Fruit fly (Drosophila melanogaster) whole organism, prepupa: ENCODE measurements around the gene CG44227.

Experiments
- CG10669 ChIP-seq: fragments of 200-800 bp; sonication (Bioruptor generic); optimal IDR thresholded peaks from 3 replicates; lab custom pipeline; 2018; ENCODE audit warnings: missing biosample characterization, mild to moderate bottlenecking, missing genetic modification characterization, moderate library complexity
- CG11294 ChIP-seq: fragments of 200-800 bp; sonication (Bioruptor generic); IDR thresholded peaks from 2 replicates; pipeline ENCODE4 v1.3.6; 2022; ENCODE audit warnings: missing biosample characterization, missing genetic modification characterization
- CG11762 ChIP-seq: fragments of 200-800 bp; sonication (Bioruptor generic); optimal IDR thresholded peaks from 3 replicates; lab custom pipeline; 2016; ENCODE audit warnings: missing biosample characterization, missing genetic modification characterization; ENCODE audit not compliant: insufficient read depth
- CG11902 ChIP-seq: fragments of 200-800 bp; sonication (Bioruptor generic); optimal IDR thresholded peaks from 3 replicates; lab custom pipeline; 2016; ENCODE audit warnings: missing biosample characterization, missing genetic modification characterization
- CG15336 ChIP-seq: fragments of 200-800 bp; sonication (Bioruptor generic); IDR thresholded peaks from 2 replicates; pipeline ENCODE4 v1.3.6; 2022; ENCODE audit warnings: missing biosample characterization, missing genetic modification characterization
- CG1621 ChIP-seq: fragments of 200-800 bp; sonication (Bioruptor generic); optimal IDR thresholded peaks from 3 replicates; lab custom pipeline; 2018; ENCODE audit warnings: missing biosample characterization, mild to moderate bottlenecking, missing genetic modification characterization
- CG3032 ChIP-seq: fragments of 200-800 bp; optimal IDR thresholded peaks from 2 replicates; lab custom pipeline; 2019; ENCODE audit warnings: missing biosample characterization, mild to moderate bottlenecking, missing genetic modification characterization, moderate library complexity
- CG31627 ChIP-seq: fragments of 200-800 bp; sonication (Bioruptor generic); optimal IDR thresholded peaks from 3 replicates; lab custom pipeline; 2016; ENCODE audit warnings: missing biosample characterization, missing genetic modification characterization
- CG32006 ChIP-seq: fragments of 200-800 bp; sonication (Bioruptor generic); optimal IDR thresholded peaks from 3 replicates; lab custom pipeline; 2017; ENCODE audit warnings: missing biosample characterization, mild to moderate bottlenecking, missing genetic modification characterization
- CG34406 ChIP-seq: fragments of 200-800 bp; sonication (Bioruptor generic); optimal IDR thresholded peaks from 3 replicates; lab custom pipeline; 2016; ENCODE audit warnings: missing biosample characterization, missing genetic modification characterization
- CG3919 ChIP-seq: fragments of 200-800 bp; sonication (Bioruptor generic); optimal IDR thresholded peaks from 3 replicates; lab custom pipeline; 2016; ENCODE audit warnings: missing biosample characterization, missing genetic modification characterization
- CG6276 ChIP-seq: fragments of 200-800 bp; sonication (Bioruptor generic); optimal IDR thresholded peaks from 2 replicates; lab custom pipeline; 2017; ENCODE audit warnings: missing biosample characterization, mild to moderate bottlenecking, missing genetic modification characterization
- CG6854 ChIP-seq: fragments of 200-800 bp; sonication (Bioruptor generic); optimal IDR thresholded peaks from 2 replicates; lab custom pipeline; 2017; ENCODE audit warnings: missing biosample characterization, mild to moderate bottlenecking, missing genetic modification characterization
- CG7368 ChIP-seq: fragments of 200-800 bp; sonication (Bioruptor generic); optimal IDR thresholded peaks from 3 replicates; lab custom pipeline; 2016; ENCODE audit warnings: missing biosample characterization, missing genetic modification characterization
- CG8119 ChIP-seq: fragments of 200-800 bp; sonication (Bioruptor generic); IDR thresholded peaks from 3 replicates; pipeline ENCODE4 v1.3.6; 2022; ENCODE audit warnings: missing biosample characterization, missing genetic modification characterization
- CG8319 ChIP-seq: fragments of 200-800 bp; sonication (Bioruptor generic); optimal IDR thresholded peaks from 3 replicates; lab custom pipeline; 2016; ENCODE audit warnings: missing biosample characterization, missing genetic modification characterization
- CG9139 ChIP-seq: fragments of 200-800 bp; sonication (Bioruptor generic); optimal IDR thresholded peaks from 3 replicates; lab custom pipeline; 2017; ENCODE audit warnings: missing biosample characterization, mild to moderate bottlenecking, missing genetic modification characterization
- Eip75B ChIP-seq: fragments of 200-800 bp; sonication (Bioruptor generic); optimal IDR thresholded peaks from 3 replicates; lab custom pipeline; 2016; ENCODE audit warnings: missing biosample characterization, missing genetic modification characterization
- Eip78C ChIP-seq: fragments of 200-800 bp; sonication (Bioruptor generic); peaks from one replicate; lab custom pipeline; 2016; ENCODE audit warnings: missing biosample characterization, missing genetic modification characterization
- Eip93F ChIP-seq: fragments of 200-800 bp; sonication (Bioruptor generic); optimal IDR thresholded peaks from 2 replicates; lab custom pipeline; 2016; ENCODE audit warnings: missing biosample characterization, mild to moderate bottlenecking, missing genetic modification characterization
- Ets21C ChIP-seq: fragments of 200-800 bp; sonication (Bioruptor generic); optimal IDR thresholded peaks from 3 replicates; lab custom pipeline; 2016; ENCODE audit warnings: missing biosample characterization, missing genetic modification characterization
- Ets96B ChIP-seq: fragments of 200-800 bp; optimal IDR thresholded peaks from 2 replicates; lab custom pipeline; 2019; ENCODE audit warnings: missing biosample characterization, mild to moderate bottlenecking, missing genetic modification characterization, moderate library complexity
- Gug ChIP-seq: fragments of 200-800 bp; sonication (Bioruptor generic); IDR thresholded peaks from 2 replicates; pipeline ENCODE4 v1.3.6; 2022; ENCODE audit warnings: missing biosample characterization, missing genetic modification characterization
- Hr38 ChIP-seq: sonication (Bioruptor generic); optimal IDR thresholded peaks from 2 replicates; lab custom pipeline; 2016; ENCODE audit warnings: missing biosample characterization, missing genetic modification characterization
- Hr39 ChIP-seq: fragments of 200-800 bp; sonication (Bioruptor generic); optimal IDR thresholded peaks from 2 replicates; lab custom pipeline; 2016; ENCODE audit warnings: missing biosample characterization, missing genetic modification characterization
- Met ChIP-seq: fragments of 200-800 bp; sonication (Bioruptor generic); optimal IDR thresholded peaks from 3 replicates; lab custom pipeline; 2016; ENCODE audit warnings: missing biosample characterization, missing genetic modification characterization
- Smox ChIP-seq: fragments of 200-800 bp; sonication (Bioruptor generic); optimal IDR thresholded peaks from 3 replicates; lab custom pipeline; 2016; ENCODE audit warnings: missing biosample characterization, missing genetic modification characterization
- Sox102F ChIP-seq: fragments of 200-800 bp; sonication (Bioruptor generic); optimal IDR thresholded peaks from 2 replicates; lab custom pipeline; 2016; ENCODE audit warnings: missing biosample characterization, mild to moderate bottlenecking, missing genetic modification characterization
- Sox14 ChIP-seq: fragments of 200-800 bp; sonication (Bioruptor generic); optimal IDR thresholded peaks from 3 replicates; lab custom pipeline; 2016; ENCODE audit warnings: missing biosample characterization, missing genetic modification characterization
- Sox15 ChIP-seq: fragments of 200-800 bp; sonication (Bioruptor generic); optimal IDR thresholded peaks from 3 replicates; lab custom pipeline; 2016; ENCODE audit warnings: missing biosample characterization, missing genetic modification characterization
- achi ChIP-seq: fragments of 200-800 bp; sonication (Bioruptor generic); optimal IDR thresholded peaks from 3 replicates; lab custom pipeline; 2016; ENCODE audit warnings: missing biosample characterization, missing genetic modification characterization
- cyc ChIP-seq: fragments of 200-800 bp; sonication (Bioruptor generic); optimal IDR thresholded peaks from 3 replicates; lab custom pipeline; 2016; ENCODE audit warnings: missing biosample characterization, missing genetic modification characterization
- dsx ChIP-seq: fragments of 200-800 bp; optimal IDR thresholded peaks from 3 replicates; lab custom pipeline; 2019; ENCODE audit warnings: missing biosample characterization, mild to moderate bottlenecking, missing genetic modification characterization, moderate library complexity; ENCODE audit not compliant: poor library complexity, severe bottlenecking
- eg ChIP-seq: fragments of 200-800 bp; sonication (Bioruptor generic); IDR thresholded peaks from 3 replicates; pipeline ENCODE4 v1.3.6; 2022; ENCODE audit warnings: missing biosample characterization, missing genetic modification characterization
- esn ChIP-seq: fragments of 200-800 bp; sonication (Bioruptor generic); optimal IDR thresholded peaks from 2 replicates; lab custom pipeline; 2016; ENCODE audit warnings: missing biosample characterization, mild to moderate bottlenecking, missing genetic modification characterization, moderate library complexity
- fd85E ChIP-seq: fragments of 200-800 bp; sonication (Bioruptor generic); optimal IDR thresholded peaks from 3 replicates; lab custom pipeline; 2016; ENCODE audit warnings: missing biosample characterization, missing genetic modification characterization
- lz ChIP-seq: fragments of 200-800 bp; sonication (Bioruptor generic); optimal IDR thresholded peaks from 3 replicates; lab custom pipeline; 2016; ENCODE audit warnings: missing biosample characterization, missing genetic modification characterization
- net ChIP-seq: fragments of 200-800 bp; sonication (Bioruptor generic); optimal IDR thresholded peaks from 3 replicates; lab custom pipeline; 2016; ENCODE audit warnings: missing biosample characterization, missing genetic modification characterization
- pdm3 ChIP-seq: fragments of 200-800 bp; sonication (Bioruptor generic); optimal IDR thresholded peaks from 3 replicates; lab custom pipeline; 2016; ENCODE audit warnings: missing biosample characterization, missing genetic modification characterization
- salr ChIP-seq, 2 experiments: fragments of 200-800 bp; sonication (Bioruptor generic); optimal IDR thresholded peaks; 3 replicates each; lab custom pipeline; 2016 to 2018; ENCODE audit warnings: missing biosample characterization in 2 of 2, missing genetic modification characterization in 2 of 2, mild to moderate bottlenecking in 1 of 2
- spab ChIP-seq: fragments of 200-800 bp; sonication (Bioruptor generic); optimal IDR thresholded peaks from 2 replicates; lab custom pipeline; 2017; ENCODE audit warnings: missing biosample characterization, mild to moderate bottlenecking, missing genetic modification characterization, missing genetic modification reagents
- svp ChIP-seq: fragments of 200-800 bp; sonication (Bioruptor generic); peaks from one replicate; lab custom pipeline; 2016; ENCODE audit warnings: missing biosample characterization, missing genetic modification characterization
- topi ChIP-seq: fragments of 200-800 bp; sonication (Bioruptor generic); optimal IDR thresholded peaks from 3 replicates; lab custom pipeline; 2016; ENCODE audit warnings: missing biosample characterization, missing genetic modification characterization
- vri ChIP-seq: fragments of 200-800 bp; sonication (Bioruptor generic); optimal IDR thresholded peaks from 3 replicates; lab custom pipeline; 2016; ENCODE audit warnings: missing biosample characterization, mild to moderate bottlenecking, missing genetic modification characterization

The CG44227 gene

dm6 chr3R:8650741-8651140 lies 34.2 kb downstream of the CG44227 start, which contains the start of the genes Mkk4 and SLIRP2 (continued):
- TF ChIP-seq CG11294 (GFP tag; lab: Robert Waterston, UW), result peak; percentile 98
- peak; percentile 99 for TF ChIP-seq eg (GFP tag; lab: Robert Waterston, UW)
- TF ChIP-seq Eip75B (GFP tag; lab: Kevin White, UChicago), result peak; percentile 99
- peak; percentile 99 for TF ChIP-seq cyc (GFP tag; lab: Kevin White, UChicago)
- TF ChIP-seq CG15336 (GFP tag; lab: Robert Waterston, UW), result peak; percentile 99
- TF ChIP-seq CG6276 (GFP tag; lab: Kevin White, UChicago), result peak; percentile 98
- peak; percentile 99 for TF ChIP-seq Hr39 (GFP tag; lab: Kevin White, UChicago)
- peak; percentile 99 for TF ChIP-seq Sox102F (GFP tag; lab: Kevin White, UChicago)
- peak; percentile 99 for TF ChIP-seq lz
- peak; percentile 96 for TF ChIP-seq CG9139
- TF ChIP-seq CG1621, result peak; percentile 98
- peak; percentile 98 for TF ChIP-seq Ets96B
- peak; percentile 99 for TF ChIP-seq Gug (GFP tag; lab: Robert Waterston, UW)

- TF ChIP-seq Hr38 (GFP tag; lab: Kevin White, UChicago), result no peak
- peak; percentile 25 for TF ChIP-seq Eip78C (GFP tag; lab: Kevin White, UChicago)
- TF ChIP-seq topi (GFP tag; lab: Kevin White, UChicago), result no peak
- peak; percentile 21; the same call in 1 of the 3 replicates for TF ChIP-seq eg (GFP tag; lab: Robert Waterston, UW)
- no peak for TF ChIP-seq CG10669 (GFP tag; lab: Kevin White, UChicago)
- TF ChIP-seq CG34406 (GFP tag; lab: Kevin White, UChicago), result no peak
- no peak for TF ChIP-seq spab (GFP tag; lab: Kevin White, UChicago)
- TF ChIP-seq Hr39 (GFP tag; lab: Kevin White, UChicago), result peak; percentile 14
- no peak for TF ChIP-seq lz
- no peak for TF ChIP-seq CG31627 (GFP tag; lab: Kevin White, UChicago)
- no peak for TF ChIP-seq CG11762
- TF ChIP-seq svp (GFP tag; lab: Kevin White, UChicago), result peak; percentile 25
- TF ChIP-seq achi (GFP tag; lab: Kevin White, UChicago), result no peak
- no peak for TF ChIP-seq Sox14
- no peak for TF ChIP-seq Sox15 (GFP tag; lab: Kevin White, UChicago)
- TF ChIP-seq Ets21C, result no peak
- no peak for TF ChIP-seq vri (GFP tag; lab: Kevin White, UChicago)
- no peak for TF ChIP-seq CG1621
- no peak for TF ChIP-seq Eip93F (GFP tag; lab: Kevin White, UChicago)
- no peak for TF ChIP-seq CG32006
- no peak for TF ChIP-seq Eip75B (GFP tag; lab: Kevin White, UChicago)
- TF ChIP-seq CG11902, result no peak
- no peak for TF ChIP-seq CG8319
These were observed 39.3 kb downstream of the CG44227 start, which contains the start of gene Cyp313b1 for dm6 chr3R:8645580-8646220. TSS of gene Cyp313b1 (minus strand) at chr3R:8645650.

- no peak for TF ChIP-seq Hr38 (GFP tag; lab: Kevin White, UChicago)
- TF ChIP-seq CG8119 (GFP tag; lab: Robert Waterston, UW), result no peak
- TF ChIP-seq CG6276 (GFP tag; lab: Kevin White, UChicago), result peak; percentile 14
- no peak for TF ChIP-seq Smox
- no peak for TF ChIP-seq pdm3 (GFP tag; lab: Kevin White, UChicago)
- no peak for TF ChIP-seq CG3032
- no peak for TF ChIP-seq spab (GFP tag; lab: Kevin White, UChicago)
- TF ChIP-seq cyc (GFP tag; lab: Kevin White, UChicago), result no peak
- no peak for TF ChIP-seq Ets21C
- TF ChIP-seq Ets96B, result no peak
- TF ChIP-seq CG32006, result no peak
- TF ChIP-seq CG6854, result no peak
- TF ChIP-seq net, result no peak
- TF ChIP-seq Eip78C (GFP tag; lab: Kevin White, UChicago), result peak; percentile 57
- no peak for TF ChIP-seq CG3919 (GFP tag; lab: Kevin White, UChicago)
- TF ChIP-seq esn (GFP tag; lab: Kevin White, UChicago), result no peak
- no peak for TF ChIP-seq CG11762
- peak; percentile 59 for TF ChIP-seq svp (GFP tag; lab: Kevin White, UChicago)
- no peak for TF ChIP-seq Met (GFP tag; lab: Kevin White, UChicago)
- TF ChIP-seq CG7368, result no peak
- peak; percentile 85 for TF ChIP-seq vri (GFP tag; lab: Kevin White, UChicago)
- no peak for TF ChIP-seq CG11902
- no peak for TF ChIP-seq achi (GFP tag; lab: Kevin White, UChicago)
- no peak for TF ChIP-seq CG10669 (GFP tag; lab: Kevin White, UChicago)
- TF ChIP-seq salr (GFP tag; optimal IDR thresholded peaks at IDR 0.05; lab: Kevin White, UChicago), result no peak
- TF ChIP-seq Sox102F (GFP tag; lab: Kevin White, UChicago), result no peak
- TF ChIP-seq dsx (GFP tag; lab: Kevin White, UChicago), result no peak
- TF ChIP-seq CG9139, result no peak
- TF ChIP-seq fd85E (GFP tag; lab: Kevin White, UChicago), result no peak
- no peak for TF ChIP-seq CG31627 (GFP tag; lab: Kevin White, UChicago)
- no peak for TF ChIP-seq CG8319
These were observed 42.5 kb downstream of the CG44227 start for dm6 chr3R:8642376-8642966.
